Worm (Caenorhabditis elegans) whole organism, young adult: ENCODE data around the gene atfs-1.
A peak's percentile ranks its signal among the peaks of the same experiment; 100 is the strongest.

Source experiments
- B0035.1 ChIP-seq: sonication (generic microtip); optimal IDR thresholded peaks from 2 replicates; lab custom pipeline; 2016; ENCODE audit warnings: missing genetic modification characterization, mild to moderate bottlenecking, missing compliant biosample characterization, missing genotype, missing genetic modification reagents
- F10E7.11 ChIP-seq: sonication (generic microtip); optimal IDR thresholded peaks from 2 replicates; lab custom pipeline; 2017; ENCODE audit warnings: mild to moderate bottlenecking, missing genetic modification characterization, moderate library complexity, missing compliant biosample characterization
- F23B12.7 ChIP-seq: sonication (generic microtip); optimal IDR thresholded peaks from 2 replicates; lab custom pipeline; 2017; ENCODE audit warnings: missing genetic modification characterization, mild to moderate bottlenecking, missing compliant biosample characterization, antibody characterized with exemption, moderate library complexity; ENCODE audit not compliant: insufficient read depth
- K11D2.4 ChIP-seq: fragments of 200-800 bp; sonication (Bioruptor generic); IDR thresholded peaks from 2 replicates; pipeline ENCODE4 v1.3.6; 2022; ENCODE audit warnings: missing genetic modification reagents, missing genetic modification characterization, missing compliant biosample characterization
- K12H6.12 ChIP-seq: fragments of 200-800 bp; sonication (Bioruptor generic); optimal IDR thresholded peaks from 2 replicates; lab custom pipeline; 2018; ENCODE audit warnings: mild to moderate bottlenecking, missing genetic modification characterization, missing compliant biosample characterization
- Y79H2A.3 ChIP-seq: fragments of 200-800 bp; sonication (Bioruptor generic); conservative IDR thresholded peaks from 2 replicates; pipeline ENCODE4 v1.3.6; 2022; ENCODE audit warnings: missing genetic modification reagents, missing genetic modification characterization, missing compliant biosample characterization
- ama-1 ChIP-seq, 3 experiments: fragments of 150-350 bp in 1 of 3; sonication (generic microtip) in 2 of 3; optimal IDR thresholded peaks; 2 replicates each; lab custom pipeline; 2014 to 2018; ENCODE audit warnings: missing biosample characterization in 2 of 3, missing genetic modification characterization in 2 of 3, missing genetic modification reagents in 2 of 3
- aptf-3 ChIP-seq: fragments of 200-800 bp; sonication (Bioruptor generic); IDR thresholded peaks from 2 replicates; pipeline ENCODE4 v1.3.6; 2022; ENCODE audit warnings: missing genetic modification characterization, missing compliant biosample characterization
- attf-3 ChIP-seq: fragments of 200-800 bp; sonication (Bioruptor generic); conservative IDR thresholded peaks from 2 replicates; pipeline ENCODE4 v1.3.6; 2022; ENCODE audit warnings: missing genetic modification reagents, missing genetic modification characterization, missing compliant biosample characterization
- attf-5 ChIP-seq: fragments of 200-800 bp; sonication (Bioruptor generic); optimal IDR thresholded peaks from 2 replicates; lab custom pipeline; 2018; ENCODE audit warnings: mild to moderate bottlenecking, missing genetic modification characterization, missing compliant biosample characterization
- bed-1 ChIP-seq: fragments of 200-800 bp; sonication (Bioruptor generic); IDR thresholded peaks from 2 replicates; pipeline ENCODE4 v1.3.6; 2022; ENCODE audit warnings: missing genetic modification reagents, missing genetic modification characterization, missing compliant biosample characterization
- cebp-2 ChIP-seq: fragments of 200-800 bp; sonication (Bioruptor generic); IDR thresholded peaks from 2 replicates; pipeline ENCODE4 v1.3.6; 2022; ENCODE audit warnings: missing genetic modification characterization, missing compliant biosample characterization
- ceh-100 ChIP-seq: fragments of 200-800 bp; sonication (Bioruptor generic); IDR thresholded peaks from 2 replicates; pipeline ENCODE4 v1.3.6; 2022; ENCODE audit warnings: missing genetic modification reagents, missing genetic modification characterization, missing compliant biosample characterization
- ceh-91 ChIP-seq: fragments of 200-800 bp; sonication (Bioruptor generic); IDR thresholded peaks from 2 replicates; pipeline ENCODE4 v1.3.6; 2022; ENCODE audit warnings: missing genetic modification reagents, missing genetic modification characterization, missing compliant biosample characterization
- egrh-3 ChIP-seq: fragments of 200-800 bp; sonication (Bioruptor generic); IDR thresholded peaks from 2 replicates; pipeline ENCODE4 v1.3.6; 2022; ENCODE audit warnings: missing genetic modification reagents, missing genetic modification characterization, missing compliant biosample characterization
- fkh-3 ChIP-seq: sonication (generic microtip); optimal IDR thresholded peaks from 2 replicates; lab custom pipeline; 2016; ENCODE audit warnings: mild to moderate bottlenecking, missing genetic modification characterization, missing compliant biosample characterization
- gei-17 ChIP-seq: fragments of 200-800 bp; sonication (Bioruptor generic); optimal IDR thresholded peaks from 2 replicates; lab custom pipeline; 2018; ENCODE audit warnings: mild to moderate bottlenecking, missing genetic modification characterization, missing compliant biosample characterization
- hmg-1.2 ChIP-seq: fragments of 200-800 bp; sonication (Bioruptor generic); IDR thresholded peaks from 2 replicates; pipeline ENCODE4 v1.3.6; 2022; ENCODE audit warnings: missing genetic modification reagents, missing genetic modification characterization, missing compliant biosample characterization
- hmg-20 ChIP-seq: fragments of 200-800 bp; sonication (Bioruptor generic); IDR thresholded peaks from 2 replicates; pipeline ENCODE4 v1.3.6; 2022; ENCODE audit warnings: missing genetic modification reagents, missing genetic modification characterization, missing compliant biosample characterization
- lin-26 ChIP-seq: fragments of 200-800 bp; sonication (Bioruptor generic); IDR thresholded peaks from 2 replicates; pipeline ENCODE4 v1.3.6; 2022; ENCODE audit warnings: missing genetic modification reagents, missing genetic modification characterization, missing compliant biosample characterization
- madf-8 ChIP-seq: fragments of 200-800 bp; sonication (Bioruptor generic); conservative IDR thresholded peaks from 2 replicates; pipeline ENCODE4 v1.3.6; 2022; ENCODE audit warnings: missing genetic modification reagents, missing genetic modification characterization, missing compliant biosample characterization
- mes-4 ChIP-seq: sonication (generic microtip); optimal IDR thresholded peaks from 2 replicates; lab custom pipeline; 2016; ENCODE audit warnings: missing genotype, missing genetic modification characterization, missing compliant biosample characterization
- nfya-1 ChIP-seq: sonication (generic microtip); optimal IDR thresholded peaks from 2 replicates; lab custom pipeline; 2017; ENCODE audit warnings: antibody characterized with exemption, missing compliant biosample characterization, missing genetic modification characterization, borderline replicate concordance; ENCODE audit not compliant: insufficient read depth
- nhr-120 ChIP-seq: fragments of 200-800 bp; sonication (Bioruptor generic); IDR thresholded peaks from 2 replicates; pipeline ENCODE4 v1.3.6; 2022; ENCODE audit warnings: missing genetic modification characterization, missing compliant biosample characterization
- nhr-90 ChIP-seq: sonication (generic microtip); optimal IDR thresholded peaks from 2 replicates; lab custom pipeline; 2016; ENCODE audit warnings: missing genotype, mild to moderate bottlenecking, missing genetic modification characterization, missing compliant biosample characterization
- pbrm-1 ChIP-seq: fragments of 200-800 bp; sonication (Bioruptor generic); IDR thresholded peaks from 2 replicates; pipeline ENCODE4 v1.3.6; 2022; ENCODE audit warnings: missing genetic modification reagents, missing genetic modification characterization, missing compliant biosample characterization
- snpc-1.1 ChIP-seq: sonication (generic microtip); optimal IDR thresholded peaks from 2 replicates; lab custom pipeline; 2017; ENCODE audit warnings: missing genetic modification characterization, mild to moderate bottlenecking, missing compliant biosample characterization, antibody characterized with exemption, moderate library complexity, missing genotype, missing genetic modification reagents; ENCODE audit not compliant: insufficient read depth
- ztf-18 ChIP-seq: sonication (generic microtip); optimal IDR thresholded peaks from 2 replicates; lab custom pipeline; 2016; ENCODE audit warnings: missing genotype, mild to moderate bottlenecking, missing genetic modification characterization, missing compliant biosample characterization

Gene atfs-1

ce11 chrV:14237447-14237846 is 44.0 kb downstream of the atfs-1 start (continued):
- TF ChIP-seq hmg-1.2 (GFP tag; lab: Robert Waterston, UW) (peak; percentile 72), cebp-2 (GFP tag; lab: Robert Waterston, UW) (peak; percentile 96)

ce11 chrV:14240694-14241201 is 47.3 kb downstream of the atfs-1 start, which contains the start of gene K02E11.10:
TSS of gene K02E11.10 (minus strand) at chrV:14241151.
- TF ChIP-seq Y79H2A.3, result no peak
- no peak for TF ChIP-seq nhr-120 (GFP tag; lab: Robert Waterston, UW)
- TF ChIP-seq egrh-3 (GFP tag; lab: Robert Waterston, UW), result peak; percentile 96
- TF ChIP-seq bed-1, result 0 out of 2 replicates have a peak, but pooled peaks have one; percentile 28
- peak; percentile 13 for TF ChIP-seq fkh-3
- TF ChIP-seq ztf-18 (tag; lab: Kevin White, UChicago), result no peak
- TF ChIP-seq, all 124 proteins: peak for 3

ce11 chrV:14243904-14244303 is 50.4 kb downstream of the atfs-1 start, which contains the start of gene sre-7:
TSS of gene sre-7 (plus strand) at chrV:14244204.
- no peak for TF ChIP-seq aptf-3 (GFP tag; lab: Robert Waterston, UW)
- TF ChIP-seq pbrm-1 (GFP tag; lab: Robert Waterston, UW), result no peak
- TF ChIP-seq F10E7.11, result no peak
- no peak for TF ChIP-seq ceh-91 (GFP tag; lab: Robert Waterston, UW)
- TF ChIP-seq nhr-90, result no peak
- TF ChIP-seq B0035.1 (tag; lab: Kevin White, UChicago), result no peak
- TF ChIP-seq snpc-1.1 (tag; lab: Kevin White, UChicago), result no peak
- TF ChIP-seq nfya-1 (tag; lab: Kevin White, UChicago), result no peak
- TF ChIP-seq lin-26 (GFP tag; lab: Robert Waterston, UW), result no peak
- TF ChIP-seq attf-3 (GFP tag; lab: Robert Waterston, UW), result no peak
- no peak for TF ChIP-seq ama-1 (optimal IDR thresholded peaks at IDR 0.05; lab: Kevin White, UChicago)
- TF ChIP-seq ama-1 (GFP tag; optimal IDR thresholded peaks at IDR 0.05; lab: Kevin White, UChicago), result no peak

ce11 chrV:14246761-14247160 is 53.3 kb downstream of the atfs-1 start, which contains the start of gene K02E11.3:
TSS of gene K02E11.3 (minus strand) at chrV:14246861.
- TF ChIP-seq hmg-1.2 (GFP tag; lab: Robert Waterston, UW), result no peak
- no peak for TF ChIP-seq hmg-20 (GFP tag; lab: Robert Waterston, UW)
- no peak for TF ChIP-seq attf-5 (GFP tag; lab: Kevin White, UChicago)
- no peak for TF ChIP-seq ceh-100 (GFP tag; lab: Robert Waterston, UW)
- no peak for TF ChIP-seq snpc-1.1 (tag; lab: Kevin White, UChicago)
- TF ChIP-seq gei-17 (GFP tag; lab: Kevin White, UChicago), result no peak
- no peak for TF ChIP-seq nhr-120 (GFP tag; lab: Robert Waterston, UW)
- TF ChIP-seq madf-8 (GFP tag; lab: Robert Waterston, UW), result no peak
- TF ChIP-seq mes-4, result no peak
- no peak for TF ChIP-seq F23B12.7
- no peak for TF ChIP-seq K12H6.12 (tag; lab: Kevin White, UChicago)
- no peak for TF ChIP-seq ceh-91 (GFP tag; lab: Robert Waterston, UW)
- TF ChIP-seq K11D2.4 (GFP tag; lab: Robert Waterston, UW), result no peak
